Worm (Caenorhabditis elegans): ENCODE measurements around the gene cpsf-2.

ce11 chrV:7199077-7199476 is 20.1 kb downstream of the cpsf-2 start:
- TF ChIP-seq F13H6.1 (tag; optimal IDR thresholded peaks at IDR 0.05) (no peak), unc-55 (GFP tag; optimal IDR thresholded peaks at IDR 0.05) (no peak), elt-3 (tag; optimal IDR thresholded peaks at IDR 0.05) (no peak), lin-13 (GFP tag; optimal IDR thresholded peaks at IDR 0.05) (no peak)
